Worm (Caenorhabditis elegans) whole organism, mixed stage, embryonic: ENCODE results near the gene B0310.6.

ENCODE experiments used
- M03D4.4 ChIP-seq: sonication (generic microtip); optimal IDR thresholded peaks from 2 replicates; lab custom pipeline; 2017; ENCODE audit warnings: mild to moderate bottlenecking, missing genetic modification characterization, missing compliant biosample characterization
- bed-3 ChIP-seq: fragments of 200-800 bp; sonication (Bioruptor generic); optimal IDR thresholded peaks from 3 replicates; lab custom pipeline; 2018; ENCODE audit warnings: mild to moderate bottlenecking, missing genetic modification characterization, moderate library complexity, missing compliant biosample characterization
- blmp-1 ChIP-seq: fragments of 150-350 bp; optimal IDR thresholded peaks from 2 replicates; lab custom pipeline; 2014; ENCODE audit warnings: missing biosample characterization, missing genetic modification characterization
- ceh-43 ChIP-seq: fragments of 200-800 bp; sonication (Bioruptor generic); optimal IDR thresholded peaks from 2 replicates; lab custom pipeline; 2018; ENCODE audit warnings: mild to moderate bottlenecking, missing genetic modification characterization, moderate library complexity, missing compliant biosample characterization
- ceh-83 ChIP-seq: fragments of 200-800 bp; sonication (Bioruptor generic); optimal IDR thresholded peaks from 2 replicates; lab custom pipeline; 2018; ENCODE audit warnings: mild to moderate bottlenecking, missing genetic modification characterization, missing compliant biosample characterization
- cnd-1 ChIP-seq: fragments of 200-800 bp; sonication (Bioruptor generic); optimal IDR thresholded peaks from 2 replicates; lab custom pipeline; 2018; ENCODE audit warnings: mild to moderate bottlenecking, missing genetic modification characterization, missing compliant biosample characterization
- elt-1 ChIP-seq: sonication (generic microtip); optimal IDR thresholded peaks from 2 replicates; lab custom pipeline; 2017; ENCODE audit warnings: missing genetic modification characterization, mild to moderate bottlenecking, missing compliant biosample characterization, antibody characterized with exemption, moderate library complexity, borderline replicate concordance; ENCODE audit not compliant: insufficient read depth
- elt-3 ChIP-seq: fragments of 150-350 bp; optimal IDR thresholded peaks from 2 replicates; lab custom pipeline; 2014; ENCODE audit warnings: missing biosample characterization, missing genetic modification characterization
- flh-1 ChIP-seq: fragments of 200-800 bp; sonication (Bioruptor generic); optimal IDR thresholded peaks from 2 replicates; lab custom pipeline; 2018; ENCODE audit warnings: mild to moderate bottlenecking, missing genetic modification characterization, moderate library complexity, missing compliant biosample characterization
- ham-2 ChIP-seq: fragments of 200-800 bp; sonication (Bioruptor generic); optimal IDR thresholded peaks from 2 replicates; lab custom pipeline; 2018; ENCODE audit warnings: mild to moderate bottlenecking, missing genetic modification characterization, missing compliant biosample characterization
- hlh-1 ChIP-seq: fragments of 150-350 bp; optimal IDR thresholded peaks from 2 replicates; lab custom pipeline; 2014; ENCODE audit warnings: missing biosample characterization, missing genetic modification reagents, missing genetic modification characterization
- lin-13 ChIP-seq: fragments of 150-350 bp; optimal IDR thresholded peaks from 2 replicates; lab custom pipeline; 2014; ENCODE audit warnings: missing biosample characterization, missing genetic modification characterization
- lin-32 ChIP-seq: fragments of 200-800 bp; sonication (Bioruptor generic); optimal IDR thresholded peaks from 2 replicates; lab custom pipeline; 2018; ENCODE audit warnings: mild to moderate bottlenecking, missing genetic modification characterization, missing compliant biosample characterization
- lsy-2 ChIP-seq: fragments of 150-350 bp; optimal IDR thresholded peaks from 2 replicates; lab custom pipeline; 2014; ENCODE audit warnings: missing biosample characterization, missing genetic modification characterization
- mab-5 ChIP-seq: fragments of 150-350 bp; optimal IDR thresholded peaks from 2 replicates; lab custom pipeline; 2014; ENCODE audit warnings: missing biosample characterization, missing genetic modification characterization
- mep-1 ChIP-seq: fragments of 150-350 bp; optimal IDR thresholded peaks from 2 replicates; lab custom pipeline; 2017; ENCODE audit warnings: missing biosample characterization, missing genetic modification reagents, missing genetic modification characterization, inconsistent platforms
- mls-2 ChIP-seq: sonication (generic microtip); optimal IDR thresholded peaks from 2 replicates; lab custom pipeline; 2016; ENCODE audit warnings: mild to moderate bottlenecking, missing genetic modification characterization, moderate library complexity, missing compliant biosample characterization
- nhr-2 ChIP-seq: fragments of 150-350 bp; optimal IDR thresholded peaks from 2 replicates; lab custom pipeline; 2014; ENCODE audit warnings: missing biosample characterization, missing genetic modification characterization
- nhr-237 ChIP-seq: fragments of 150-350 bp; optimal IDR thresholded peaks from 2 replicates; lab custom pipeline; 2014; ENCODE audit warnings: missing biosample characterization, missing genetic modification characterization
- nhr-28 ChIP-seq: fragments of 150-350 bp; optimal IDR thresholded peaks from 2 replicates; lab custom pipeline; 2014; ENCODE audit warnings: missing biosample characterization, missing genetic modification characterization
- nhr-76 ChIP-seq: sonication (generic microtip); optimal IDR thresholded peaks from 2 replicates; lab custom pipeline; 2017; ENCODE audit warnings: missing biosample characterization, missing genetic modification characterization
- pha-4 ChIP-seq: fragments of 150-350 bp; optimal IDR thresholded peaks from 2 replicates; lab custom pipeline; 2018; ENCODE audit warnings: missing biosample characterization, missing genetic modification reagents, missing genetic modification characterization
- sem-2 ChIP-seq: fragments of 200-800 bp; sonication (Bioruptor generic); optimal IDR thresholded peaks from 2 replicates; lab custom pipeline; 2018; ENCODE audit warnings: mild to moderate bottlenecking, missing genetic modification characterization, missing compliant biosample characterization
- snpc-4 ChIP-seq: fragments of 150-350 bp; optimal IDR thresholded peaks from 2 replicates; lab custom pipeline; 2014; ENCODE audit warnings: missing biosample characterization, missing genetic modification characterization
- sptf-1 ChIP-seq: sonication (generic microtip); optimal IDR thresholded peaks from 2 replicates; lab custom pipeline; 2017; ENCODE audit warnings: mild to moderate bottlenecking, missing genetic modification characterization, moderate library complexity, missing compliant biosample characterization
- tbx-8 ChIP-seq: fragments of 200-800 bp; sonication (Bioruptor generic); optimal IDR thresholded peaks from 2 replicates; lab custom pipeline; 2018; ENCODE audit warnings: mild to moderate bottlenecking, missing genetic modification characterization, moderate library complexity, missing compliant biosample characterization
- unc-120 ChIP-seq: sonication (generic microtip); optimal IDR thresholded peaks from 2 replicates; lab custom pipeline; 2017; ENCODE audit warnings: missing genetic modification characterization, missing compliant biosample characterization; ENCODE audit not compliant: poor library complexity, severe bottlenecking
- unc-39 ChIP-seq: fragments of 150-350 bp; optimal IDR thresholded peaks from 2 replicates; lab custom pipeline; 2014; ENCODE audit warnings: missing biosample characterization, missing genetic modification characterization
- unc-62 ChIP-seq: fragments of 150-350 bp; optimal IDR thresholded peaks from 2 replicates; lab custom pipeline; 2014; ENCODE audit warnings: missing biosample characterization, missing genetic modification reagents, missing genetic modification characterization
- ztf-11 ChIP-seq: fragments of 150-350 bp; optimal IDR thresholded peaks from 2 replicates; lab custom pipeline; 2014; ENCODE audit warnings: missing biosample characterization, missing genetic modification characterization

Gene B0310.6

ce11 chrX:505014-505413, 25.8 kb downstream of the B0310.6 start:
- TF ChIP-seq sptf-1 (tag; lab: Kevin White, UChicago) (no peak), snpc-4 (tag; lab: Kevin White, UChicago) (no peak), unc-62 (GFP tag; lab: Kevin White, UChicago) (no peak), tbx-8 (GFP tag; lab: Kevin White, UChicago) (no peak), sem-2 (GFP tag; lab: Kevin White, UChicago) (no peak), lsy-2 (no peak)

DNA sequence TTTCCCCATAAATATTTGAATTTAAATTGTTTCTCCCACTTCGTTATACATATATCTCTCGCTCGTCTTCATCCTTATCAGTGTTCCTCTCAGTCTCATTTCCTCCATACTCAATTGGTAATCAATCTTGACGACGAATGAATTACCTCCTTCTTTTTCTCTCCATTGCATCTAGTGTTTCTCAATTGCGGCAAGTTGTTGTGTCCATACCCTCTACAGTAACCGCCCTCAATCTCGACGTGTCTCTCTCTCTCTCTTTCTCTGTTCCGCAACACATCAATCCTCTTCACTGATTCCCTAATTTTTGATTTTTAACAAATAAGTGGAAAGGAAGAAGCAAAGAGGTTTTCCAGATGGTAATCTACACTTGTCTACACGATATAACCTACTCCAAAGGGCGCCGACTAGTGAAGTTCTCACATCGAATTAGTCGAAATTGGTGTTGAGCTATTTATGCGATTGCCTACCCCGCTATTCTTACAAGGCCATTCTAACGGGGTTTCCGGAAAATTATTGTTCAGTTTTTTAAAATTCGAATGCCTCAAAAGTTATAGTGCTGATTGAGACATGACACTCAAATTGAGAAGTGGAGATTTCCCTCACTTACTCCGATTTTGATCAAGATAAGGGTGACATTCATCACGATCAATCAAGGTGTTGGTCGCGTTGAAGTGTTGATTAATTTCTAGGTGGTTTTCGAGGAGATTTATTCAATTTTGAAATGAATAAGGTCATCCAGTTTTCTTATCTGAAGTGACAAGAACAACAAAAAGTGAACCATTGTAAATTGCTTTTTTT, 26.6 kb downstream of the B0310.6 start:
- peak; percentile 43 for TF ChIP-seq lsy-2
- TF ChIP-seq M03D4.4 (tag; lab: Kevin White, UChicago), result no peak
- TF ChIP-seq elt-1 (tag; lab: Kevin White, UChicago), result peak; percentile 40

ce11 chrX:498640-499039, 32.2 kb downstream of the B0310.6 start:
- TF ChIP-seq elt-3 (tag; lab: Kevin White, UChicago) (no peak), unc-62 (GFP tag; lab: Kevin White, UChicago) (peak; percentile 2), ham-2 (no peak), ceh-83 (no peak), lin-13 (tag; lab: Kevin White, UChicago) (no peak), mls-2 (tag; lab: Kevin White, UChicago) (no peak), mab-5 (tag; lab: Kevin White, UChicago) (no peak)

ce11 chrX:496795-497194, 34.0 kb downstream of the B0310.6 start:
- TF ChIP-seq unc-39 (tag; lab: Kevin White, UChicago) (no peak), cnd-1 (no peak), ceh-43 (GFP tag; lab: Kevin White, UChicago) (no peak), mab-5 (tag; lab: Kevin White, UChicago) (no peak), flh-1 (GFP tag; lab: Kevin White, UChicago) (no peak), M03D4.4 (tag; lab: Kevin White, UChicago) (no peak), nhr-76 (tag; lab: Kevin White, UChicago) (no peak), ceh-83 (no peak), ztf-11 (tag; lab: Kevin White, UChicago) (no peak), hlh-1 (tag; lab: Kevin White, UChicago) (no peak), sptf-1 (tag; lab: Kevin White, UChicago) (no peak), ham-2 (no peak), nhr-2 (no peak), nhr-28 (tag; lab: Kevin White, UChicago) (no peak), pha-4 (tag; lab: Kevin White, UChicago) (no peak), nhr-237 (no peak), elt-3 (tag; lab: Kevin White, UChicago) (no peak), mls-2 (tag; lab: Kevin White, UChicago) (no peak)

DNA sequence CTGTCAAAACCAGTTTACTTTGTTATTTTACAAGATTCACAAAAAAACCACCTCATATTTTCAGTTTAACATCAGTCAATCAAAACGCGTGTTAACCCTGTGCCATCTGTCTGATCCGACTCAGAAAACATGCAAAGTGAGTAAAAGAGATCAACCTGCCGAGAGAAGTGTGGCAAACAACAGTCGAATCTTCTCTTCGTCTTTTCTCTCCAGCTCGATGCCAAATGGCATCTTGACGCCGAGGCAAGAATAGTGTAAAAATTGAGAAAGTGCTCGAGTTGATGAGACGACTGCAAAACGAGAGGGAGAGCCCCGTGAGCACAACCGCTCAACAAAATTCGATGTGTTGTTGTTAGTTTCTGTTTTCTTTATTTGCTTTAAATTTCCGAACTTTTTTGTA, 37.9 kb downstream of the B0310.6 start, which contains the start of gene B0310.1:
B0310.1 (plus strand) TSS at position 310 of the 400 bp plus-strand sequence.
- TF ChIP-seq sptf-1 (tag; lab: Kevin White, UChicago) (no peak), nhr-28 (tag; lab: Kevin White, UChicago) (no peak), ceh-43 (GFP tag; lab: Kevin White, UChicago) (no peak), unc-120 (tag; lab: Kevin White, UChicago) (peak; percentile 66), unc-62 (GFP tag; lab: Kevin White, UChicago) (peak; percentile 68), mep-1 (tag; lab: Kevin White, UChicago) (no peak), hlh-1 (tag; lab: Kevin White, UChicago) (peak; percentile 79), sem-2 (GFP tag; lab: Kevin White, UChicago) (no peak), lin-13 (tag; lab: Kevin White, UChicago) (no peak), bed-3 (GFP tag; lab: Kevin White, UChicago) (no peak), nhr-76 (tag; lab: Kevin White, UChicago) (no peak), lin-32 (GFP tag; lab: Kevin White, UChicago) (no peak), nhr-2 (no peak), blmp-1 (tag; lab: Kevin White, UChicago) (no peak)
